Fruit fly (Drosophila melanogaster) whole organism, embryonic: ENCODE measurements around the gene Vha68-1.
A peak's percentile ranks its signal among the peaks of the same experiment; 100 is the strongest.

Experiments
- Adf1 ChIP-seq: fragments of 200-800 bp; sonication (Bioruptor generic); IDR thresholded peaks from 2 replicates; pipeline ENCODE4 v1.3.6; 2022; ENCODE audit warnings: missing biosample characterization, missing genetic modification characterization
- C15 ChIP-seq: fragments of 200-800 bp; sonication (Bioruptor generic); IDR thresholded peaks from 3 replicates; pipeline ENCODE4 v1.3.6; 2022; ENCODE audit warnings: missing biosample characterization, missing genetic modification characterization
- CG11093 ChIP-seq: fragments of 200-800 bp; sonication (Bioruptor generic); IDR thresholded peaks from 3 replicates; pipeline ENCODE4 v1.3.6; 2022; ENCODE audit warnings: missing biosample characterization, missing genetic modification characterization
- CG11560 ChIP-seq: fragments of 200-800 bp; sonication (Bioruptor generic); IDR thresholded peaks from 3 replicates; pipeline ENCODE4 v1.3.6; 2022; ENCODE audit warnings: missing biosample characterization, missing genetic modification characterization
- CG12219 ChIP-seq: fragments of 200-800 bp; sonication (Bioruptor generic); optimal IDR thresholded peaks from 3 replicates; lab custom pipeline; 2018; ENCODE audit warnings: missing biosample characterization, mild to moderate bottlenecking, missing genetic modification characterization
- CG15479 ChIP-seq: fragments of 200-800 bp; sonication (Bioruptor generic); optimal IDR thresholded peaks from 3 replicates; lab custom pipeline; 2019; ENCODE audit warnings: missing biosample characterization, mild to moderate bottlenecking, missing genetic modification characterization, moderate library complexity
- CG15601 ChIP-seq: fragments of 200-800 bp; sonication (Bioruptor generic); optimal IDR thresholded peaks from 3 replicates; lab custom pipeline; 2019; ENCODE audit warnings: missing biosample characterization, mild to moderate bottlenecking, missing genetic modification characterization, moderate library complexity
- CG16779 ChIP-seq: fragments of 200-800 bp; sonication (Bioruptor generic); IDR thresholded peaks from 2 replicates; pipeline ENCODE4 v1.3.6; 2022; ENCODE audit warnings: missing biosample characterization, missing genetic modification characterization
- CG18476 ChIP-seq: fragments of 200-800 bp; sonication (Bioruptor generic); optimal IDR thresholded peaks from 2 replicates; lab custom pipeline; 2016; ENCODE audit warnings: missing biosample characterization, mild to moderate bottlenecking, missing genetic modification characterization
- CG18764 ChIP-seq: fragments of 200-800 bp; sonication (Bioruptor generic); optimal IDR thresholded peaks from 3 replicates; lab custom pipeline; 2016; ENCODE audit warnings: missing biosample characterization, missing genetic modification characterization
- CG2129 ChIP-seq: fragments of 200-800 bp; sonication (Bioruptor generic); IDR thresholded peaks from 2 replicates; pipeline ENCODE4 v1.3.6; 2022; ENCODE audit warnings: missing biosample characterization, missing genetic modification characterization; ENCODE audit not compliant: partially characterized antibody
- CG2678 ChIP-seq: fragments of 200-800 bp; sonication (Bioruptor generic); optimal IDR thresholded peaks from 3 replicates; lab custom pipeline; 2019; ENCODE audit warnings: missing biosample characterization, mild to moderate bottlenecking, missing genetic modification characterization, moderate library complexity
- CG3726 ChIP-seq: fragments of 200-800 bp; sonication (Bioruptor generic); IDR thresholded peaks from 3 replicates; pipeline ENCODE4, ENCODE4 v1.3.6; 2022; ENCODE audit warnings: missing biosample characterization, missing genetic modification characterization
- CG4282 ChIP-seq: fragments of 200-800 bp; sonication (Bioruptor generic); optimal IDR thresholded peaks from 2 replicates; lab custom pipeline; 2016; ENCODE audit warnings: missing biosample characterization, missing genetic modification characterization
- CG5953 ChIP-seq: fragments of 200-800 bp; sonication (Bioruptor generic); IDR thresholded peaks from 2 replicates; pipeline ENCODE4 v1.3.6; 2022; ENCODE audit warnings: missing biosample characterization, missing genetic modification characterization
- CG6791 ChIP-seq: fragments of 200-800 bp; sonication (Bioruptor generic); IDR thresholded peaks from 3 replicates; pipeline ENCODE4 v1.3.6; 2022; ENCODE audit warnings: missing biosample characterization, missing genetic modification characterization; ENCODE audit not compliant: partially characterized antibody
- CG7745 ChIP-seq: fragments of 200-800 bp; sonication (Bioruptor generic); optimal IDR thresholded peaks from 2 replicates; lab custom pipeline; 2018; ENCODE audit warnings: missing biosample characterization, mild to moderate bottlenecking, missing genetic modification characterization, moderate library complexity
- CG7839 ChIP-seq: fragments of 200-800 bp; sonication (Bioruptor generic); optimal IDR thresholded peaks from 3 replicates; lab custom pipeline; 2018; ENCODE audit warnings: missing biosample characterization, mild to moderate bottlenecking, missing genetic modification characterization, moderate library complexity
- D19A ChIP-seq: fragments of 200-800 bp; optimal IDR thresholded peaks from 3 replicates; lab custom pipeline; 2019; ENCODE audit warnings: missing biosample characterization, mild to moderate bottlenecking, missing genetic modification characterization, moderate library complexity
- Dp ChIP-seq: fragments of 200-800 bp; sonication (Bioruptor generic); optimal IDR thresholded peaks from 2 replicates; lab custom pipeline; 2018; ENCODE audit warnings: missing biosample characterization, mild to moderate bottlenecking, missing genetic modification characterization, moderate library complexity
- E2f2 ChIP-seq: fragments of 200-800 bp; sonication (Bioruptor generic); IDR thresholded peaks from 2 replicates; pipeline ENCODE4 v1.3.6; 2022; ENCODE audit warnings: missing biosample characterization, missing genetic modification characterization
- Elba2 ChIP-seq: fragments of 200-800 bp; sonication (Bioruptor generic); optimal IDR thresholded peaks from 3 replicates; lab custom pipeline; 2016; ENCODE audit warnings: missing biosample characterization, missing genetic modification characterization
- Ets97D ChIP-seq: fragments of 200-800 bp; sonication (Bioruptor generic); optimal IDR thresholded peaks from 3 replicates; lab custom pipeline; 2016; ENCODE audit warnings: missing biosample characterization, missing genetic modification characterization
- HLH54F ChIP-seq: fragments of 200-800 bp; sonication (Bioruptor generic); optimal IDR thresholded peaks from 3 replicates; lab custom pipeline; 2016; ENCODE audit warnings: missing biosample characterization, missing genetic modification characterization
- MESR4 ChIP-seq: fragments of 200-800 bp; sonication (Bioruptor generic); optimal IDR thresholded peaks from 2 replicates; lab custom pipeline; 2018; ENCODE audit warnings: missing biosample characterization, mild to moderate bottlenecking, missing genetic modification characterization, moderate library complexity
- Max ChIP-seq: fragments of 200-800 bp; sonication (Bioruptor generic); optimal IDR thresholded peaks from 2 replicates; lab custom pipeline; 2016; ENCODE audit warnings: missing biosample characterization, mild to moderate bottlenecking, missing genetic modification characterization
- Med ChIP-seq: fragments of 200-800 bp; sonication (Bioruptor generic); peaks from one replicate; lab custom pipeline; 2016; ENCODE audit warnings: missing biosample characterization, missing genetic modification characterization, mild to moderate bottlenecking, inconsistent platforms, moderate library complexity
- NC2β ChIP-seq: fragments of 200-800 bp; sonication (Bioruptor generic); optimal IDR thresholded peaks from 2 replicates; lab custom pipeline; 2016; ENCODE audit warnings: missing biosample characterization, missing genetic modification characterization
- NK7.1 ChIP-seq: fragments of 200-800 bp; sonication (Bioruptor generic); optimal IDR thresholded peaks from 3 replicates; lab custom pipeline; 2016; ENCODE audit warnings: missing biosample characterization, missing genetic modification characterization
- Neu2 ChIP-seq: fragments of 200-800 bp; sonication (Bioruptor generic); optimal IDR thresholded peaks from 3 replicates; lab custom pipeline; 2016; ENCODE audit warnings: missing biosample characterization, missing genetic modification characterization, borderline replicate concordance
- Pdp1 ChIP-seq, 2 experiments: fragments of 200-800 bp; sonication (Bioruptor generic); optimal IDR thresholded peaks; 3 replicates each; lab custom pipeline; 2016; ENCODE audit warnings: missing biosample characterization in 2 of 2, missing genetic modification characterization in 2 of 2, mild to moderate bottlenecking in 1 of 2, moderate library complexity in 1 of 2
- Scr ChIP-seq: fragments of 200-800 bp; sonication (Bioruptor generic); IDR thresholded peaks from 2 replicates; pipeline ENCODE4 v1.3.6; 2022; ENCODE audit warnings: missing biosample characterization, missing genetic modification characterization; ENCODE audit not compliant: partially characterized antibody
- Sox100B ChIP-seq: fragments of 200-800 bp; sonication (Bioruptor generic); optimal IDR thresholded peaks from 3 replicates; lab custom pipeline; 2018; ENCODE audit warnings: missing biosample characterization, mild to moderate bottlenecking, missing genetic modification characterization
- Spps ChIP-seq: fragments of 200-800 bp; sonication (Bioruptor generic); optimal IDR thresholded peaks from 2 replicates; lab custom pipeline; 2018; ENCODE audit warnings: missing biosample characterization, mild to moderate bottlenecking, missing genetic modification characterization
- Vsx1 ChIP-seq: fragments of 200-800 bp; sonication (Bioruptor generic); optimal IDR thresholded peaks from 2 replicates; lab custom pipeline; 2017; ENCODE audit warnings: missing biosample characterization, mild to moderate bottlenecking, missing genetic modification characterization, missing genetic modification reagents
- al ChIP-seq: fragments of 200-800 bp; sonication (Bioruptor generic); IDR thresholded peaks from 2 replicates; pipeline ENCODE4 v1.3.6; 2022; ENCODE audit warnings: missing biosample characterization, missing genetic modification characterization
- ara ChIP-seq: fragments of 200-800 bp; sonication (Bioruptor generic); IDR thresholded peaks from 2 replicates; pipeline ENCODE4 v1.3.6; 2022; ENCODE audit warnings: missing biosample characterization, missing genetic modification characterization
- caup ChIP-seq: fragments of 200-800 bp; sonication (Bioruptor generic); optimal IDR thresholded peaks from 3 replicates; lab custom pipeline; 2017; ENCODE audit warnings: missing biosample characterization, mild to moderate bottlenecking, missing genetic modification characterization, moderate library complexity; ENCODE audit not compliant: severe bottlenecking
- crol ChIP-seq: fragments of 200-800 bp; sonication (Bioruptor generic); IDR thresholded peaks from 2 replicates; pipeline ENCODE4 v1.3.6; 2022; ENCODE audit warnings: missing biosample characterization, missing genetic modification characterization
- dati ChIP-seq: fragments of 200-800 bp; sonication (Bioruptor generic); IDR thresholded peaks from 2 replicates; pipeline ENCODE4 v1.3.6; 2022; ENCODE audit warnings: missing biosample characterization, missing genetic modification characterization
- dm ChIP-seq: fragments of 200-800 bp; sonication (Bioruptor generic); optimal IDR thresholded peaks from 3 replicates; lab custom pipeline; 2016; ENCODE audit warnings: missing biosample characterization, missing genetic modification characterization
- dmrt99B ChIP-seq: fragments of 200-800 bp; sonication (Bioruptor generic); optimal IDR thresholded peaks from 2 replicates; lab custom pipeline; 2018; ENCODE audit warnings: missing biosample characterization, mild to moderate bottlenecking, missing genetic modification characterization, moderate library complexity
- fd96Cb ChIP-seq: fragments of 200-800 bp; sonication (Bioruptor generic); optimal IDR thresholded peaks from 2 replicates; lab custom pipeline; 2018; ENCODE audit warnings: missing biosample characterization, mild to moderate bottlenecking, missing genetic modification characterization, moderate library complexity
- ftz-f1 ChIP-seq: fragments of 200-800 bp; sonication (Bioruptor generic); optimal IDR thresholded peaks from 2 replicates; lab custom pipeline; 2016; ENCODE audit warnings: missing biosample characterization, missing genetic modification characterization
- insv ChIP-seq, 2 experiments: fragments of 200-800 bp; sonication (Bioruptor generic); optimal IDR thresholded peaks; 3 replicates each; lab custom pipeline; 2016 to 2018; ENCODE audit warnings: missing biosample characterization in 2 of 2, missing genetic modification characterization in 2 of 2
- oc ChIP-seq: fragments of 200-800 bp; sonication (Bioruptor generic); optimal IDR thresholded peaks from 2 replicates; lab custom pipeline; 2018; ENCODE audit warnings: missing biosample characterization, mild to moderate bottlenecking, missing genetic modification characterization, moderate library complexity
- pnt ChIP-seq: fragments of 200-800 bp; sonication (Bioruptor generic); optimal IDR thresholded peaks from 3 replicates; lab custom pipeline; 2016; ENCODE audit warnings: missing biosample characterization, missing genetic modification characterization
- seq ChIP-seq: fragments of 200-800 bp; sonication (Bioruptor generic); IDR thresholded peaks from 2 replicates; pipeline ENCODE4 v1.3.6; 2022; ENCODE audit warnings: missing biosample characterization, missing genetic modification characterization
- sima ChIP-seq: fragments of 200-800 bp; sonication (Bioruptor generic); optimal IDR thresholded peaks from 2 replicates; lab custom pipeline; 2016; ENCODE audit warnings: missing biosample characterization, missing genetic modification characterization
- ssp ChIP-seq: fragments of 200-800 bp; sonication (Bioruptor generic); IDR thresholded peaks from 2 replicates; pipeline ENCODE4 v1.3.6; 2022; ENCODE audit warnings: missing biosample characterization, missing genetic modification characterization
- stwl ChIP-seq: fragments of 200-800 bp; sonication (Bioruptor generic); optimal IDR thresholded peaks from 3 replicates; lab custom pipeline; 2018; ENCODE audit warnings: missing biosample characterization, mild to moderate bottlenecking, missing genetic modification characterization, moderate library complexity

The Vha68-1 gene

dm6 chr2L:13000393-13001001 lies 3.4 kb downstream of the Vha68-1 start, which contains the start of gene Yip1d1 (continued):
- TF ChIP-seq Adf1 (GFP tag; lab: Robert Waterston, UW) (no peak), ftz-f1 (GFP tag; lab: Kevin White, UChicago) (no peak), insv (GFP tag; optimal IDR thresholded peaks at IDR 0.05; lab: Kevin White, UChicago) (no peak), CG2678 (tag; lab: Kevin White, UChicago) (no peak), pnt (GFP tag; lab: Kevin White, UChicago) (no peak), CG3726 (GFP tag; lab: Robert Waterston, UW) (no peak), al (GFP tag; lab: Robert Waterston, UW) (no peak), stwl (tag; lab: Kevin White, UChicago) (peak; percentile 74), D19A (tag; lab: Kevin White, UChicago) (no peak), CG12219 (GFP tag; lab: Kevin White, UChicago) (no peak), CG16779 (no peak), Elba2 (GFP tag; lab: Kevin White, UChicago) (no peak), CG15601 (tag; lab: Kevin White, UChicago) (no peak), Vsx1 (GFP tag; lab: Kevin White, UChicago) (no peak), CG7745 (no peak), CG7839 (no peak), CG6791 (GFP tag; lab: Robert Waterston, UW) (peak; percentile 98), CG11560 (tag; lab: Robert Waterston, UW) (no peak), CG18476 (GFP tag; lab: Kevin White, UChicago) (no peak), C15 (GFP tag; lab: Robert Waterston, UW) (no peak), dati (GFP tag; lab: Robert Waterston, UW) (no peak), Med (GFP tag; lab: Kevin White, UChicago) (peak; percentile 58), CG15479 (GFP tag; lab: Kevin White, UChicago) (peak; percentile 33), seq (GFP tag; lab: Robert Waterston, UW) (no peak), Max (peak; percentile 28), NC2β (GFP tag; lab: Kevin White, UChicago) (no peak), CG5953 (no peak), Scr (peak; percentile 93), MESR4 (peak; percentile 43), dmrt99B (tag; lab: Kevin White, UChicago) (no peak), Spps (tag; lab: Kevin White, UChicago) (no peak), CG11093 (GFP tag; lab: Robert Waterston, UW) (no peak), dm (GFP tag; lab: Kevin White, UChicago) (no peak), sima (no peak), CG4282 (GFP tag; lab: Kevin White, UChicago) (no peak), NK7.1 (GFP tag; lab: Kevin White, UChicago) (no peak), ara (GFP tag; lab: Robert Waterston, UW) (no peak), fd96Cb (tag; lab: Kevin White, UChicago) (no peak), CG18764 (GFP tag; lab: Kevin White, UChicago) (no peak), crol (GFP tag; lab: Robert Waterston, UW) (no peak), CG2129 (GFP tag; lab: Robert Waterston, UW) (peak; percentile 74), Pdp1 (GFP tag; optimal IDR thresholded peaks at IDR 0.05; lab: Kevin White, UChicago) (no peak), oc (no peak), Sox100B (no peak), HLH54F (GFP tag; lab: Kevin White, UChicago) (no peak), Dp (GFP tag; lab: Kevin White, UChicago) (peak; percentile 89), Ets97D (peak; percentile 23), E2f2 (GFP tag; lab: Robert Waterston, UW) (peak; percentile 94), Neu2 (GFP tag; lab: Kevin White, UChicago) (no peak), ssp (GFP tag; lab: Robert Waterston, UW) (no peak), caup (GFP tag; lab: Kevin White, UChicago) (no peak)
